Fruit fly (Drosophila melanogaster): ENCODE measurements around the gene Sarm.

DNA sequence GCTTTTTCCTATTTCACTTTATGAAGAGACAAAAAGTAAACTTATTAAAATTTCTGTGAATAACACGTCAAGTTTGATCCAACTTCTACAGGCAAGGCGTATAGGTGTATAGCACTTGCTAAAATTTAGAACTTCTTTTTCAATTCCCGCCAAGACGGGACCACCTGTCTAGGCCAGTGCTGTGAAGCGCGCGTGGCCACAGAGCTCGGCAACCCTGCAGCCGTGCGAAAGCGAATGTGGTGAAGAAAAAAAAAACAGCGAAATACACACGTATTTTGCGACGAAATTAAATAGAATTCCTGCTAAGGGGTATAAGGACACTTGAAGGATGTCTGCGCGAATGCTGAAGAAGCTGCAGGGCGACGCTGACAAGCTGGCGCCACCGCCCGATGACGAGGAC is 46.5 kb downstream of the Sarm start, which contains the start of gene Nulp1:
- no peak for TF ChIP-seq h (optimal IDR thresholded peaks at IDR 0.05)
- TF ChIP-seq Myc (optimal IDR thresholded peaks at IDR 0.05): no peak
- TF ChIP-seq ttk (optimal IDR thresholded peaks at IDR 0.05): no peak
- TF ChIP-seq psq (optimal IDR thresholded peaks at IDR 0.05): no peak
- no peak for TF ChIP-seq Sin3A (optimal IDR thresholded peaks at IDR 0.05)
- TF ChIP-seq insv (optimal IDR thresholded peaks at IDR 0.05): no peak
